Fruit fly (Drosophila melanogaster): ENCODE data around the gene CG17744.

dm6 chr3L:6978757-6979386 lies 47.7 kb downstream of the CG17744 start:
- TF ChIP-seq CG6854 (GFP tag; optimal IDR thresholded peaks at IDR 0.05) = no peak
- no peak for TF ChIP-seq fkh (GFP tag; optimal IDR thresholded peaks at IDR 0.05)
- no peak for TF ChIP-seq Sox102F (GFP tag; optimal IDR thresholded peaks at IDR 0.05)
- no peak for TF ChIP-seq CG8119 (GFP tag; IDR thresholded peaks at IDR 0.05)
- TF ChIP-seq Gug (GFP tag; IDR thresholded peaks at IDR 0.05) = no peak

Data from whole organism, prepupa.